Worm (Caenorhabditis elegans) whole organism, L4/young adult: ENCODE measurements around the gene clec-218.

Experiments
- W03F9.2 ChIP-seq: fragments of 150-350 bp; optimal IDR thresholded peaks from 2 replicates; lab custom pipeline; 2014; ENCODE audit warnings: missing biosample characterization, missing genetic modification characterization
- dao-5 ChIP-seq: sonication (generic microtip); optimal IDR thresholded peaks from 2 replicates; lab custom pipeline; 2016; ENCODE audit warnings: missing genotype, missing genetic modification characterization, moderate library complexity, missing compliant biosample characterization
- him-1 ChIP-seq: sonication (generic microtip); optimal IDR thresholded peaks from 2 replicates; lab custom pipeline; 2016; ENCODE audit warnings: missing genotype, missing genetic modification reagents, missing genetic modification characterization, missing compliant biosample characterization

- no peak for TF ChIP-seq him-1 (tag; lab: Kevin White, UChicago)
- no peak for TF ChIP-seq W03F9.2 (tag; lab: Kevin White, UChicago)
- TF ChIP-seq dao-5 (tag; lab: Kevin White, UChicago): no peak
Observed at ce11 chrV:8342416-8342815, 34.7 kb downstream of the clec-218 start.
